Worm (Caenorhabditis elegans): ENCODE measurements around the gene phf-31.

phf-31 gene

ce11 chrX:10656604-10657003, 25.2 kb upstream of the phf-31 start:
- no peak for TF ChIP-seq dpff-1 (tag; optimal IDR thresholded peaks at IDR 0.05)
- TF ChIP-seq K12H6.12 (tag; optimal IDR thresholded peaks at IDR 0.05), result peak; percentile 72
- no peak for TF ChIP-seq madf-8 (GFP tag; conservative IDR thresholded peaks at IDR 0.05)
- TF ChIP-seq zfh-2 (GFP tag; conservative IDR thresholded peaks at IDR 0.05), result peak; percentile 67
- no peak for TF ChIP-seq Y95B8A.8 (GFP tag; IDR thresholded peaks at IDR 0.05)
- TF ChIP-seq nfyb-1 (GFP tag; IDR thresholded peaks at IDR 0.05), result peak; percentile 39; the same call in 1 of the 2 replicates

ce11 chrX:10659508-10659907, 22.3 kb upstream of the phf-31 start:
- TF ChIP-seq F52B5.7 (tag; optimal IDR thresholded peaks at IDR 0.05) (no peak), K11D2.4 (GFP tag; IDR thresholded peaks at IDR 0.05) (no peak)

- TF ChIP-seq dpff-1 (tag; optimal IDR thresholded peaks at IDR 0.05) (no peak), ekl-4 (GFP tag; IDR thresholded peaks at IDR 0.05) (no peak), attf-6 (GFP tag; IDR thresholded peaks at IDR 0.05) (no peak), mxl-1 (tag; optimal IDR thresholded peaks at IDR 0.05) (no peak), ztf-22 (GFP tag; optimal IDR thresholded peaks at IDR 0.05) (no peak), B0261.1 (tag; optimal IDR thresholded peaks at IDR 0.05) (no peak), madf-10 (tag; optimal IDR thresholded peaks at IDR 0.05) (no peak), ama-1 (optimal IDR thresholded peaks at IDR 0.05) (no peak), ama-1 (GFP tag; optimal IDR thresholded peaks at IDR 0.05) (no peak)
Measured at ce11 chrX:10664759-10665158, 17.0 kb upstream of the phf-31 start.

ce11 chrX:10666871-10667270, 14.9 kb upstream of the phf-31 start:
- TF ChIP-seq B0261.1 (tag; optimal IDR thresholded peaks at IDR 0.05) (peak; percentile 60), nhr-80 (tag; optimal IDR thresholded peaks at IDR 0.05) (peak; percentile 2), C17E4.6 (GFP tag; IDR thresholded peaks at IDR 0.05) (no peak), attf-5 (GFP tag; optimal IDR thresholded peaks at IDR 0.05) (peak; percentile 11), let-607 (tag; optimal IDR thresholded peaks at IDR 0.05) (peak in 1 of 2 experiments; percentile 29), K12H6.12 (tag; optimal IDR thresholded peaks at IDR 0.05) (no peak), lin-26 (GFP tag; IDR thresholded peaks at IDR 0.05) (peak; percentile 90), tlf-1 (GFP tag; optimal IDR thresholded peaks at IDR 0.05) (no peak), hrde-1 (tag; optimal IDR thresholded peaks at IDR 0.05; ENCODE audit: borderline replicate concordance) (peak; percentile 31), T26A5.8 (tag; optimal IDR thresholded peaks at IDR 0.05) (peak; percentile 31), rec-8 (tag; optimal IDR thresholded peaks at IDR 0.05) (peak in 1 of 2 experiments; percentile 73), nhr-90 (tag; optimal IDR thresholded peaks at IDR 0.05) (peak; percentile 68), fkh-3 (tag; optimal IDR thresholded peaks at IDR 0.05) (peak; percentile 53), madf-6 (GFP tag; IDR thresholded peaks at IDR 0.05) (peak; percentile 39; the same call in 1 of the 2 replicates), zim-3 (tag; optimal IDR thresholded peaks at IDR 0.05) (peak; percentile 30), F55B11.4 (tag; optimal IDR thresholded peaks at IDR 0.05; ENCODE audit: borderline replicate concordance, insufficient read depth) (no peak), ceh-27 (GFP tag; optimal IDR thresholded peaks at IDR 0.05) (peak; percentile 29), nhr-27 (tag; optimal IDR thresholded peaks at IDR 0.05) (no peak), C06A6.2 (GFP tag; conservative IDR thresholded peaks at IDR 0.05) (0 out of 2 replicates have a peak, but pooled peaks have one; percentile 21), Y56A3A.18 (GFP tag; IDR thresholded peaks at IDR 0.05) (peak; percentile 68), ceh-58 (GFP tag; IDR thresholded peaks at IDR 0.05) (no peak), tbx-9 (tag; optimal IDR thresholded peaks at IDR 0.05; ENCODE audit: borderline replicate concordance) (no peak), rpc-1 (optimal IDR thresholded peaks at IDR 0.05) (peak; percentile 69), rpc-1 (tag; optimal IDR thresholded peaks at IDR 0.05) (peak; percentile 74), D2030.7 (GFP tag; IDR thresholded peaks at IDR 0.05) (peak; percentile 64), Y53G8AR.9 (GFP tag; conservative IDR thresholded peaks at IDR 0.05) (peak; percentile 57; the same call in 1 of the 2 replicates), die-1 (tag; optimal IDR thresholded peaks at IDR 0.05) (peak; percentile 50), ztf-25 (GFP tag; IDR thresholded peaks at IDR 0.05) (peak; percentile 74; the same call in 1 of the 2 replicates), chd-7 (tag; optimal IDR thresholded peaks at IDR 0.05) (peak; percentile 67), efl-1 (GFP tag; optimal IDR thresholded peaks at IDR 0.05) (no peak)

Data from whole organism, young adult.